Worm (Caenorhabditis elegans): Measurements from ENCODE around the gene btb-4.

The btb-4 gene

ce11 chrII:2058985-2059384, 26.9 kb downstream of the btb-4 start, which contains the start of gene F07E5.5 (continued):
- TF ChIP-seq sptf-2 (GFP tag; optimal IDR thresholded peaks at IDR 0.05): no peak
- TF ChIP-seq madf-8 (GFP tag; conservative IDR thresholded peaks at IDR 0.05): no peak
- no peak for TF ChIP-seq F10E7.11 (tag; optimal IDR thresholded peaks at IDR 0.05)
- TF ChIP-seq aptf-2 (GFP tag; conservative IDR thresholded peaks at IDR 0.05): no peak
- TF ChIP-seq cebp-2 (GFP tag; IDR thresholded peaks at IDR 0.05): no peak
- TF ChIP-seq nhr-27 (tag; optimal IDR thresholded peaks at IDR 0.05): no peak
- no peak for TF ChIP-seq zfh-2 (GFP tag; conservative IDR thresholded peaks at IDR 0.05)
- TF ChIP-seq atf-7 (tag; optimal IDR thresholded peaks at IDR 0.05): no peak
- TF ChIP-seq ceh-79 (tag; optimal IDR thresholded peaks at IDR 0.05): no peak
- no peak for TF ChIP-seq T07F8.4 (tag; optimal IDR thresholded peaks at IDR 0.05)
- no peak for TF ChIP-seq Y79H2A.3 (GFP tag; conservative IDR thresholded peaks at IDR 0.05)
- TF ChIP-seq T26A5.8 (tag; optimal IDR thresholded peaks at IDR 0.05): no peak
- TF ChIP-seq tbp1 (GFP tag; optimal IDR thresholded peaks at IDR 0.05): peak; percentile 12
- TF ChIP-seq attf-3 (GFP tag; conservative IDR thresholded peaks at IDR 0.05): peak; percentile 20; the same call in 1 of the 2 replicates
- TF ChIP-seq lag-1 (GFP tag; IDR thresholded peaks at IDR 0.05): no peak
- TF ChIP-seq let-607 (tag; optimal IDR thresholded peaks at IDR 0.05): no peak
- no peak for TF ChIP-seq Y95B8A.8 (GFP tag; IDR thresholded peaks at IDR 0.05)
- TF ChIP-seq dox-1 (GFP tag; IDR thresholded peaks at IDR 0.05): peak; percentile 49; the same call in 1 of the 2 replicates

ce11 chrII:2063989-2064388, 31.9 kb downstream of the btb-4 start, which contains the start of gene F07E5.13:
Gene F07E5.13 (minus strand): TSS chrII:2064089.
- TF ChIP-seq Y67H2A.10 (GFP tag; conservative IDR thresholded peaks at IDR 0.05) (no peak), lag-1 (GFP tag; IDR thresholded peaks at IDR 0.05) (no peak), C17E4.6 (GFP tag; IDR thresholded peaks at IDR 0.05) (no peak), fkh-3 (tag; optimal IDR thresholded peaks at IDR 0.05) (no peak), ztf-28 (GFP tag; IDR thresholded peaks at IDR 0.05) (no peak), lir-1 (GFP tag; conservative IDR thresholded peaks at IDR 0.05) (no peak), hmg-20 (GFP tag; IDR thresholded peaks at IDR 0.05) (no peak), F49E8.2 (tag; optimal IDR thresholded peaks at IDR 0.05; ENCODE audit: insufficient read depth) (no peak), K12H6.12 (tag; optimal IDR thresholded peaks at IDR 0.05) (no peak), nhr-120 (GFP tag; IDR thresholded peaks at IDR 0.05) (no peak), lsy-27 (tag; optimal IDR thresholded peaks at IDR 0.05; ENCODE audit: borderline replicate concordance, insufficient read depth) (no peak), efl-1 (GFP tag; optimal IDR thresholded peaks at IDR 0.05) (no peak), attf-6 (GFP tag; IDR thresholded peaks at IDR 0.05) (no peak), tbp1 (GFP tag; optimal IDR thresholded peaks at IDR 0.05) (no peak), snpc-1.3 (tag; optimal IDR thresholded peaks at IDR 0.05; ENCODE audit: insufficient read depth) (no peak), dpff-1 (tag; optimal IDR thresholded peaks at IDR 0.05) (no peak), ztf-6 (GFP tag; IDR thresholded peaks at IDR 0.05) (no peak)

ce11 chrII:2064497-2064896, 32.4 kb downstream of the btb-4 start, which contains the start of gene fbxb-6:
Gene fbxb-6 (plus strand): TSS chrII:2064797.
- TF ChIP-seq ztf-18 (tag; optimal IDR thresholded peaks at IDR 0.05) (no peak), ztf-6 (GFP tag; IDR thresholded peaks at IDR 0.05) (no peak), athp-1 (tag; optimal IDR thresholded peaks at IDR 0.05) (no peak), tlf-1 (GFP tag; optimal IDR thresholded peaks at IDR 0.05) (no peak), egl-44 (GFP tag; IDR thresholded peaks at IDR 0.05) (no peak), F23B12.7 (tag; optimal IDR thresholded peaks at IDR 0.05; ENCODE audit: insufficient read depth) (no peak), dox-1 (GFP tag; IDR thresholded peaks at IDR 0.05) (no peak), ceh-79 (tag; optimal IDR thresholded peaks at IDR 0.05) (no peak), snpc-1.1 (tag; optimal IDR thresholded peaks at IDR 0.05; ENCODE audit: insufficient read depth) (no peak), madf-6 (GFP tag; IDR thresholded peaks at IDR 0.05) (no peak), gei-17 (GFP tag; optimal IDR thresholded peaks at IDR 0.05) (no peak), attf-3 (GFP tag; conservative IDR thresholded peaks at IDR 0.05) (no peak), Y53G8AR.9 (GFP tag; conservative IDR thresholded peaks at IDR 0.05) (no peak), lsl-1 (GFP tag; optimal IDR thresholded peaks at IDR 0.05) (no peak), nfya-1 (tag; optimal IDR thresholded peaks at IDR 0.05; ENCODE audit: borderline replicate concordance, insufficient read depth) (no peak)
